Worm (Caenorhabditis elegans): ENCODE measurements around the gene F35E8.6.
"Not testable (repeated sequence)": the region's sequence is repeated elsewhere in the genome, so short reads cannot be mapped to it uniquely, and the experiment has no call there.

ce11 chrV:15905530-15905929 is 6.4 kb upstream of the F35E8.6 start, which contains the start of the genes F35E8.1 and F35E8.2:
- not testable (repeated sequence) for TF ChIP-seq dao-5, him-1 (tag; optimal IDR thresholded peaks at IDR 0.05)

All from whole organism, L4/young adult.